Fruit fly (Drosophila melanogaster) Kc167 (cell line): ENCODE data around the gene gammaTub23C.

Experiments used
- Myc ChIP-seq: fragments of >200 bp; optimal IDR thresholded peaks from 2 replicates; lab custom pipeline; 2017; ENCODE audit warnings: missing external identifiers
- Sin3A ChIP-seq: fragments of >200 bp; optimal IDR thresholded peaks from 2 replicates; lab custom pipeline; 2018; ENCODE audit warnings: missing external identifiers
- h ChIP-seq: fragments of >200 bp; optimal IDR thresholded peaks from 3 replicates; lab custom pipeline; 2018; ENCODE audit warnings: missing external identifiers
- insv ChIP-seq: fragments of >200 bp; optimal IDR thresholded peaks from 3 replicates; lab custom pipeline; 2018; ENCODE audit warnings: missing external identifiers
- psq ChIP-seq: fragments of >200 bp; optimal IDR thresholded peaks from 2 replicates; lab custom pipeline; 2017; ENCODE audit warnings: missing external identifiers
- ttk ChIP-seq: sonication (Bioruptor generic); optimal IDR thresholded peaks from 2 replicates; lab custom pipeline; 2017; ENCODE audit warnings: missing external identifiers

The gammaTub23C gene

DNA sequence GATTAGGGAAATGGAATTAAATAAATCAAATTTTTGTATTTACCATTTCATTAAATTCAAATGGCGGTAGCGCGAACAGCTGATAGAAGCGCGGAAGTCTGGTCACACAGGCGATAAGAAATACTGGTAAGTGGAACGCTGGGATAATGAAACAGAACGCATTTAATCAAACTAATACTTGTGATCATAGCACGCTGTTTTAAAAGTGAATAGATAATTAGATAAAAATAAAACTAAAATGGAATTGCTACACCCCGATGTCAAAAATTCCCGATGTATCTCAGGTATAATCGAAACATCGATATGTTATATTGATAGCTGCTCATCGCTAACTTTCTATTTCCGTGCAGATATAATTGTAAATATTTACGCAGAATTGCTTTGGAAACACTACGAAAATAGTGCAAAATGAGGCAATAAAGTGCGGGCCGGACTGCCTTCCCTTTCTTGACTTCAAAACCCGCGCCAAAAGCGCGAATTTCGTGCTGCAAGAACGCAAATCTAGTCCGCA is 20.0 kb downstream of the gammaTub23C start, which contains the start of the genes okr and CG3558:
okr (minus strand) TSS at position 96 of the 511 bp plus-strand sequence.
CG3558 (plus strand) TSS at position 207 of the 511 bp plus-strand sequence.
- TF ChIP-seq psq (no peak), Myc (lab: Kevin White, UChicago) (no peak), ttk (lab: Kevin White, UChicago) (no peak), insv (no peak), h (no peak), Sin3A (lab: Kevin White, UChicago) (no peak)

- no peak for TF ChIP-seq Sin3A (lab: Kevin White, UChicago)
- TF ChIP-seq ttk (lab: Kevin White, UChicago), result no peak
- TF ChIP-seq Myc (lab: Kevin White, UChicago), result no peak
- no peak for TF ChIP-seq psq
- TF ChIP-seq insv, result no peak
- no peak for TF ChIP-seq h
These were observed 20.5 kb downstream of the gammaTub23C start for dm6 chr2L:2993236-2993635.

DNA sequence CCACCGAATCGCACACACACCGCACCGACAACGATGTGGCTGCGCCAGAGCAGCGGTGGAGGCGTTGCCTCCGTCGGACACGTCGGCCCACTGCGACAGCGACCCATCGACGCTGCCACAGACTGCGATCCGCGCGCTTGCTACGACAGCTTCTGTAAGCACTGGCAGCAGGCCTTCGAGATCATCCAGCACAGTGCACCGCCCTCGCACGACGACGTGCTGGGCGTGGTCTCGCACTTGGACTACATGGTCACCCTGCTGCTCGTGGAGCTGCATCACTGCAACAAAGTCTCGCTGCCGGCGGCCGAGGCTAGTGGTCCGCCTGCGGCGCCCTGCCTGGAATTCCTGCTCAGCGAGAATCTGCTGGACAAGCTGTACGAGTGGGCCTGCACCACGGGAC is 21.0 kb downstream of the gammaTub23C start:
- TF ChIP-seq h, result no peak
- no peak for TF ChIP-seq Sin3A (lab: Kevin White, UChicago)
- no peak for TF ChIP-seq insv
- TF ChIP-seq Myc (lab: Kevin White, UChicago), result no peak

- TF ChIP-seq Sin3A (lab: Kevin White, UChicago) (no peak), ttk (lab: Kevin White, UChicago) (no peak), h (no peak), insv (no peak), psq (no peak), Myc (lab: Kevin White, UChicago) (no peak)
These were observed 26.4 kb downstream of the gammaTub23C start, which contains the start of gene Ccdc85 for dm6 chr2L:2999113-2999512. Gene Ccdc85 (plus strand): TSS chr2L:2999286.

DNA sequence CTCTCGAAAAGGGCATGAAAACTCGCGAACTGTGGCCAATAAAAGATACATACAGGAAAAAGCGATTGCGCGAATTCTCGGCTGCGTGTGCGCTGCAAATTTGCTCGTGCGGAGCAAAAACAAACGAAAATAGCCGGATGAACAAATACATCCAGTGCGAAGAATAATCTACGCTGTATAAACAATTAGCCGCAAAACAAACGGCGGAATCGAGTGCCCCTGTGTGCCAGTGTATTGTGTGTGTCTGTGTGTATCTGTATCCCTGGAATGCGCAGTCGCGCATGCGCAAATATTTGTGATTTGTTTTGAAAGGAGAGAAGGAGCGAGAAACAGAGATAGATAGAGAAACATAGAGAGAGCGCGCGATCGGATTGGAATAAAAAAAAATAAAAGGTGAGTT is 26.9 kb downstream of the gammaTub23C start:
- TF ChIP-seq h (no peak), Myc (lab: Kevin White, UChicago) (no peak), insv (no peak), psq (no peak), Sin3A (lab: Kevin White, UChicago) (no peak), ttk (lab: Kevin White, UChicago) (no peak)

DNA sequence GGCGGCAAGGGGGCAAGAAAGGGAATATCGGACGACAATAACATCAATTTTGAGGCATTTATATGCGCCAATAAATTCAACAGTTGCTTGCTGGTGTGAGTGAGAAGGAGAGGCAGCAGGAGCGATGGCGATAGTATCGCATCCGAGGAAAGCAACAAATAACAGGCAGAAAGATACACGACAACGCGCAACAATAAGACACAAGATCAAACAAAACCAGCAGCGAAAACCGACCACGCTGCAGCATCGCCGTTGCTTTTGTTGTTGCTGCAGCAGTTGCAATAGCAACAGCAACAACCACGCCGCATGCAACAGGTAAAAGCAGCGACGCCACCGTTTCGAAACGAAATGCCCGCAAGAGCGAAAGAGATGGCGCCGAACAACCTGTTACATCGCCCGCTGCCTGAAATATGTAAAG is 27.8 kb downstream of the gammaTub23C start:
- TF ChIP-seq h, result no peak
- no peak for TF ChIP-seq Sin3A (lab: Kevin White, UChicago)
- no peak for TF ChIP-seq Myc (lab: Kevin White, UChicago)

dm6 chr2L:3001953-3002352 is 29.3 kb downstream of the gammaTub23C start:
- TF ChIP-seq Sin3A (lab: Kevin White, UChicago), result no peak

dm6 chr2L:3003399-3003798 is 30.7 kb downstream of the gammaTub23C start:
- no peak for TF ChIP-seq h
- TF ChIP-seq ttk (lab: Kevin White, UChicago), result no peak
- TF ChIP-seq insv, result no peak
- TF ChIP-seq Sin3A (lab: Kevin White, UChicago), result no peak
- no peak for TF ChIP-seq psq

DNA sequence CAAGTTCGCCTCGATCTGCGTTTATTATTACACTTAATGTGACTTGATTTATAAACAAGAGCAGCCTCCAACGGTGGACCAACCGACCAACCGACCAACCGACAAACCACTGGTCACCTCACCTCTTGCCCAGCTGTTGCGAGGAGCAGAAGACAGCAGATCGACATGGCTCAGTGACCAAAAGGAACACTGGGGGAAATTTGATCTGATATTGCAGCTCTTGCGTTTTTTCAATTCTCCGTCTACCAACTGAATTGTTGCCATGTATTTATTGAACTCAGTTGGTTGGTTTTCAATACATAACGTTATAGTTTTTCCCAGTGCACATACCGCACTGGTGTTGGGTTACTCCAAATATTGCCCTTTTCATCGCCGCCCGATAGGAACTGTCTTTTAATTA is 31.9 kb downstream of the gammaTub23C start:
- no peak for TF ChIP-seq insv
- no peak for TF ChIP-seq Sin3A (lab: Kevin White, UChicago)
- no peak for TF ChIP-seq psq
- TF ChIP-seq h, result no peak
- no peak for TF ChIP-seq Myc (lab: Kevin White, UChicago)

DNA sequence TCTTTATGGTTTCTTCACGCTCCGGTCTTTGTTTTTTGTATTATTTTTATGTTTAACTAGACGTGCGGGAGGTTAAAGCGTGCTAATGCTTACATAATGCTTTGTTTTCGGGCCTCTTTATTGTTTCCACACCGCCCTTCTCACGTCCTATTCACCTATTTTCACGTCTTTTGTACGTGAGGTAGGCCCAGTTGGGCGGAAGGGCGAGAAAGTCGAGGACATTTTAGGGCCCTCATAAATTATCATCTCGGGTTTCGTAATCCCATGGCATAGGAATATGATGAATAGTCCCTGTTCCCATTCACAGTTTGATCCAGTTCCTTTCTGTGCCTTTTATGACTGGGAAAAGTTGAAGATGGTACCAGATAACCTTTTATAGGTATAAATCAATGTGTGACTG is 32.8 kb downstream of the gammaTub23C start:
- TF ChIP-seq h, result no peak
- no peak for TF ChIP-seq psq
- no peak for TF ChIP-seq insv
- no peak for TF ChIP-seq Myc (lab: Kevin White, UChicago)
- TF ChIP-seq Sin3A (lab: Kevin White, UChicago), result no peak
- no peak for TF ChIP-seq ttk (lab: Kevin White, UChicago)

DNA sequence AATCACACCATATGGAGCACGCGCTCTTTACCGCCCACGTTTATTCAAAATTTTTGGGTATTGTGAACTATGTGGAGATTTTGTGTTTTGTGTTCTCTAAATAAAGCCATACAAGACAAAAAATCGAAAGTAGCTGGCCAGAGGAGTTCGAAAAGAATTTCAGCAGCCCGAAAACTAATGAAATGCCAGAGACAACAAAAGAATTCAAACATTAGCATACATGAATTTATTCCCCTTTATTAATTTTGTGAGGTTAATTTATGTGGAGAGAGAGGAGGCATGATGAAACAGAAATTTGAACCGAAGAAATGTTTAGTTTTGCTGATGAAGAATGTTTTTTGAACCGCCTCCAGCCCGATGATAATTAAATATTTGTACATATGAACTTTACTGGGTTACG is 33.5 kb downstream of the gammaTub23C start:
- TF ChIP-seq h (no peak), Sin3A (lab: Kevin White, UChicago) (no peak), insv (no peak), psq (no peak), Myc (lab: Kevin White, UChicago) (no peak), ttk (lab: Kevin White, UChicago) (no peak)

dm6 chr2L:3006925-3007426 is 34.3 kb downstream of the gammaTub23C start:
- TF ChIP-seq Sin3A (lab: Kevin White, UChicago), result no peak
- TF ChIP-seq h, result no peak
- TF ChIP-seq ttk (lab: Kevin White, UChicago), result no peak
- no peak for TF ChIP-seq insv
- TF ChIP-seq Myc (lab: Kevin White, UChicago), result no peak
- no peak for TF ChIP-seq psq

DNA sequence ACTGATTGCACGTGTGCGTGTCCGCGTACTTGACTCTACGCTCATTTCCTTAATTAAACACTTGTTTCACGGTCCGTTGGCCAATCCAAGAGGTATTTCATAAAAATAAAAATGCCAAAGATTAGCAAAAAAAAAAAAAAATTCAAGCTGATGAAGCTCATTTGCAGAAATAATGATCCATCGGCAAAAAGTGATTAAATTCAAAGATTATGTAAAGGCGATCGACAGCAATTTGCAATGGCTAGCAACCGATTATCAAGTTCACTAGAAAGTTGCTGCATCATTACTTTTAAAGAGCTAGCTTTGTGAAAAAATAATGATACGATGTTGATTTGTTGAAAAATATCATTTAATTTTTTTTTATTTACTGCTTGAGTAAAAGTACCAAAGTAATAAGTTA is 36.7 kb downstream of the gammaTub23C start:
- TF ChIP-seq Myc (lab: Kevin White, UChicago), result no peak
- no peak for TF ChIP-seq ttk (lab: Kevin White, UChicago)
- no peak for TF ChIP-seq insv
- TF ChIP-seq h, result no peak
- TF ChIP-seq Sin3A (lab: Kevin White, UChicago), result no peak
- no peak for TF ChIP-seq psq

DNA sequence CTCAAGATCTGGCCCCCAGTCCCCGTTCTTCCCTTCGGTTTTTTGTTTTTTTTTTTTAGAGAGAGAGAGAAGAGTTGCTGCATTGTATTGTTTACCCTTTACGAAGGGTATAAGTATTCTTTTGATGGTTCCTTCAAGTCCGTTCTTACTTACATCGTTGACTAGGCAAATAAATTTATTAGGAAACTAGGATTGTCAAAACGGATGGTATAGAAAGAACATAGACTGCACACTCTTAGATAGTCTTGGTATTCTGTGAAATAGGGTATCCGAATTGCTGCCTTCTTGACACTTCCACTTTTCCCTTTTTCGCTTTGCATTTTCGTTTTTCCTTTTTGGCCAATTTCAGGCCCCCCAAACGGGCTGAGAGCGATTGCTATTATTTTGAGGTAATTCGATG is 38.8 kb downstream of the gammaTub23C start:
- TF ChIP-seq Sin3A (lab: Kevin White, UChicago), result no peak
- TF ChIP-seq psq, result no peak
- TF ChIP-seq h, result no peak
